Worm (Caenorhabditis elegans) whole organism, L4 larva: ENCODE results near the gene daz-1.

Experiments
- F49E8.2 ChIP-seq: sonication (generic microtip); optimal IDR thresholded peaks from 2 replicates; lab custom pipeline; 2016; ENCODE audit warnings: missing compliant biosample characterization, mild to moderate bottlenecking, missing genetic modification characterization, borderline replicate concordance
- Y48G9A.11 ChIP-seq: fragments of 200-800 bp; sonication (Bioruptor generic); IDR thresholded peaks from 2 replicates; pipeline ENCODE4 v1.3.6; 2022; ENCODE audit warnings: missing genetic modification reagents, missing genetic modification characterization, missing compliant biosample characterization
- ama-1 ChIP-seq: fragments of 150-350 bp; optimal IDR thresholded peaks from 2 replicates; lab custom pipeline; 2014; ENCODE audit warnings: inconsistent platforms, mixed read lengths
- lin-15B ChIP-seq: fragments of 150-350 bp; sonication (generic microtip); optimal IDR thresholded peaks from 3 replicates; lab custom pipeline; 2014; ENCODE audit warnings: missing biosample characterization, missing genetic modification characterization
- lin-39 ChIP-seq: fragments of 150-350 bp; optimal IDR thresholded peaks from 2 replicates; lab custom pipeline; 2014; ENCODE audit warnings: missing biosample characterization, missing genetic modification reagents, missing genetic modification characterization
- nhr-237 ChIP-seq: sonication (generic microtip); optimal IDR thresholded peaks from 2 replicates; lab custom pipeline; 2017; ENCODE audit warnings: missing biosample characterization, missing genetic modification characterization
- pha-4 ChIP-seq, 2 experiments: fragments of 150-350 bp in 1 of 2; fragments of 200-800 bp in 1 of 2; sonication (Bioruptor generic) in 1 of 2; IDR thresholded peaks in 1 of 2; optimal IDR thresholded peaks in 1 of 2; 2 replicates each; pipeline versions ENCODE4 v1.3.6 to Lab custom; 2014 to 2022; ENCODE audit warnings: missing genetic modification characterization in 2 of 2, missing genetic modification reagents in 2 of 2, missing biosample characterization in 1 of 2, missing compliant biosample characterization in 1 of 2
- unc-39 ChIP-seq: sonication (generic microtip); optimal IDR thresholded peaks from 2 replicates; lab custom pipeline; 2017; ENCODE audit warnings: missing biosample characterization, missing genetic modification characterization
- unc-62 ChIP-seq, 3 experiments: fragments of 150-350 bp in 1 of 3; sonication (generic microtip); optimal IDR thresholded peaks in 2 of 3; peaks in 1 of 3; 1 replicate in 1 of 3; 2 replicates in 2 of 3; lab custom pipeline; 2014 to 2017; ENCODE audit warnings: missing biosample characterization in 3 of 3, missing genetic modification characterization in 3 of 3, missing genetic modification reagents in 3 of 3, missing genotype in 1 of 3

DNA sequence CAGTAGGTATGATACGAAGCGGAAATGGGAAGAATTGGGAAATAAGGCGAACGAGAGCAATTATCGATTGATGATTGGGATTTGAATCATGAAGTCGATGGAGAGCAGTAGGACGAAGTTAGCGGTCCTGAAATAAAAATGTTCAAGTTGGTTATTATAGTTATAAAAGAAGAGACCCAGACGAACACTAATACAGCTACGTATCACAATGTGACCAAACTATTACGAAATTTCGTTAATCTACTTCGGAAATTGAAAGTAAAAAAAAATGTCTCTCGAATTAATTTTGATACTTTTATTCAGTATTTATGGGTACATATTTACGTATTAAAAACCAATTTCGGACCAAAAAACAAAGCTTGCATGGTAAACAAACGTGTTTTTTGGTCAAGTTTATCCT lies 29.6 kb upstream of the daz-1 start:
- no peak for TF ChIP-seq unc-62 (GFP tag; optimal IDR thresholded peaks at IDR 0.05 in 1 of 2; lab: Kevin White, UChicago)
- TF ChIP-seq unc-62 (tag; optimal IDR thresholded peaks at IDR 0.05; lab: Kevin White, UChicago), result no peak
- no peak for TF ChIP-seq lin-15B (tag; lab: Kevin White, UChicago)
- TF ChIP-seq ama-1 (lab: Kevin White, UChicago), result no peak
- no peak for TF ChIP-seq Y48G9A.11 (GFP tag; lab: Robert Waterston, UW)
- TF ChIP-seq nhr-237, result no peak
- no peak for TF ChIP-seq F49E8.2 (tag; lab: Kevin White, UChicago)
- TF ChIP-seq unc-39, result no peak
- TF ChIP-seq lin-39 (tag; lab: Kevin White, UChicago), result no peak
- TF ChIP-seq pha-4 (GFP tag; IDR thresholded peaks at IDR 0.05; lab: Robert Waterston, UW), result no peak
- TF ChIP-seq pha-4 (tag; optimal IDR thresholded peaks at IDR 0.05; lab: Kevin White, UChicago), result no peak
